Worm (Caenorhabditis elegans) whole organism, midembryonic: ENCODE data around the gene T07G12.5.

Experiments
- flt-1 ChIP-seq: fragments of 200-800 bp; sonication (Bioruptor generic); IDR thresholded peaks from 2 replicates; pipeline ENCODE4 v1.3.6; 2022; ENCODE audit warnings: missing genetic modification characterization, missing compliant biosample characterization
- klf-2 ChIP-seq: fragments of 200-800 bp; sonication (Bioruptor generic); conservative IDR thresholded peaks from 2 replicates; pipeline ENCODE4 v1.3.6; 2022; ENCODE audit warnings: missing genetic modification reagents, missing genetic modification characterization, missing compliant biosample characterization
- tab-1 ChIP-seq: fragments of 200-800 bp; sonication (Bioruptor generic); IDR thresholded peaks from 2 replicates; pipeline ENCODE4 v1.3.6; 2022; ENCODE audit warnings: missing genetic modification characterization, missing compliant biosample characterization
- ztf-29 ChIP-seq: fragments of 200-800 bp; sonication (Bioruptor generic); IDR thresholded peaks from 2 replicates; pipeline ENCODE4 v1.3.6; 2022; ENCODE audit warnings: missing genetic modification reagents, missing genetic modification characterization, missing compliant biosample characterization

DNA sequence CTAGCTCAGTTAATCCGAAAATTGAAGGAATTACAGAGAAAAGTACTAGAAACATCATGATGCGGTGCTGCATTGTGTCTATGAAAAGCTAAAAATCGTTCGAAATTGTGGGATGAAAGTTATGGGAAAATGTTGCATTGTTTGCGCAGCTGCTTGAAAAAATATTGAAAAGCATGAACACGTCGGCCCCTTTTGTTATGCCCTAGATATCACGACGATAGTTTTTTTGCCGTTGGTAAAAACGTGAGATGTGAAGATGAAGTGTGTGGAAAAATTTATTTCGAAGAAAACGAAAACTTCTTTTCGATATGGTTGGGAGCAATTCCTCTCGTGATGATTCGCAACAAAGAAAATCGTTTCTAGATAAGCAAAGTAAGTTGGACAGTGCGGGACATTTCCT is 45.7 kb upstream of the T07G12.5 start, which contains the start of the genes C43F9.5 and nkb-2:
- TF ChIP-seq klf-2 (GFP tag; lab: Robert Waterston, UW) (no peak), flt-1 (GFP tag; lab: Robert Waterston, UW) (no peak), ztf-29 (no peak), tab-1 (GFP tag; lab: Robert Waterston, UW) (no peak)
